Fruit fly (Drosophila melanogaster) whole organism: Measurements from ENCODE around the gene SelT.

Experiments used
- CG8478 ChIP-seq: fragments of >200 bp; optimal IDR thresholded peaks from 2 replicates; lab custom pipeline; 2018; ENCODE audit warnings: inconsistent platforms
- Dll ChIP-seq: fragments of >200 bp; optimal IDR thresholded peaks from 2 replicates; lab custom pipeline; 2017
- EcR ChIP-seq, 2 experiments: fragments of >200 bp; optimal IDR thresholded peaks; 2 replicates each; lab custom pipeline; 2017; ENCODE audit warnings: missing biosample characterization in 2 of 2, missing genetic modification characterization in 2 of 2, missing genetic modification reagents in 2 of 2
- pan ChIP-seq: fragments of >200 bp; optimal IDR thresholded peaks from 2 replicates; lab custom pipeline; 2017
- psq ChIP-seq: fragments of >200 bp; optimal IDR thresholded peaks from 2 replicates; lab custom pipeline; 2017
- usp ChIP-seq: fragments of >200 bp; optimal IDR thresholded peaks from 2 replicates; lab custom pipeline; 2017; ENCODE audit warnings: missing biosample characterization, missing genetic modification characterization, mixed read lengths

- TF ChIP-seq pan (lab: Kevin White, UChicago) = no peak
- TF ChIP-seq usp (GFP tag; lab: Kevin White, UChicago) = no peak
- TF ChIP-seq psq = no peak
- no peak for TF ChIP-seq CG8478 (lab: Kevin White, UChicago)
- TF ChIP-seq Dll (lab: Kevin White, UChicago) = no peak
- TF ChIP-seq EcR (GFP tag; optimal IDR thresholded peaks at IDR 0.05; lab: Kevin White, UChicago) = no peak
These were observed at the start of gene SelT, which contains the start of the genes CG31917 and Tfb5 for dm6 chr2L:5010784-5011260.
